ENCODE assay signal across 1 fruit fly cellular context in genomic region chrX:13384583-13385342, dm6.
TF ChIP-seq lines count a peak whose summit lies in the region.

Rbp1-like (minus strand) TSS chrX:13384877.
Tim9a (plus strand) TSS chrX:13385210.

TF ChIP-seq in whole organism, embryonic, 481 proteins besides CTCF, POLR2A, EP300 and RAD21 (continued from another document and continues in another):
- TF ChIP-seq CG14860 (GFP tag; IDR thresholded peaks at IDR 0.05; lab: Robert Waterston, UW; ENCODE audit: partially characterized antibody) (peak; percentile 69), wek (GFP tag; optimal IDR thresholded peaks at IDR 0.05; lab: Kevin White, UChicago) (no peak), her (GFP tag; optimal IDR thresholded peaks at IDR 0.05; lab: Kevin White, UChicago) (no peak), Dp (GFP tag; optimal IDR thresholded peaks at IDR 0.05; lab: Kevin White, UChicago) (peak; percentile 47), CG12769 (tag; optimal IDR thresholded peaks at IDR 0.05; lab: Kevin White, UChicago) (no peak), ind (GFP tag; optimal IDR thresholded peaks at IDR 0.05; lab: Kevin White, UChicago) (peak; percentile 26), Abd-B (GFP tag; optimal IDR thresholded peaks at IDR 0.05; lab: Kevin White, UChicago) (peak; percentile 19), CG2875 (GFP tag; optimal IDR thresholded peaks at IDR 0.05; lab: Kevin White, UChicago) (no peak), CG12219 (GFP tag; optimal IDR thresholded peaks at IDR 0.05; lab: Kevin White, UChicago) (no peak), gt (GFP tag; IDR thresholded peaks at IDR 0.05; lab: Robert Waterston, UW) (no peak), CG12744 (GFP tag; optimal IDR thresholded peaks at IDR 0.05; lab: Kevin White, UChicago) (no peak), CHES-1-like (GFP tag; optimal IDR thresholded peaks at IDR 0.05; lab: Kevin White, UChicago) (no peak), CG15269 (tag; optimal IDR thresholded peaks at IDR 0.05; lab: Kevin White, UChicago) (no peak), prd (optimal IDR thresholded peaks at IDR 0.05; lab: Kevin White, UChicago) (no peak), prd (GFP tag; IDR thresholded peaks at IDR 0.05; lab: Robert Waterston, UW) (0 out of 3 replicates have a peak, but pooled peaks have one; percentile 30), Adf1 (GFP tag; IDR thresholded peaks at IDR 0.05; lab: Robert Waterston, UW) (no peak), Blimp-1 (GFP tag; optimal IDR thresholded peaks at IDR 0.05; lab: Kevin White, UChicago) (no peak), CG17829 (tag; optimal IDR thresholded peaks at IDR 0.05; lab: Kevin White, UChicago) (peak; percentile 51), wdn (GFP tag; IDR thresholded peaks at IDR 0.05; lab: Robert Waterston, UW) (no peak), gsb-n (tag; optimal IDR thresholded peaks at IDR 0.05; lab: Kevin White, UChicago) (no peak), eve (GFP tag; optimal IDR thresholded peaks at IDR 0.05; lab: Kevin White, UChicago) (peak in 1 of 2 experiments; percentile 79), org-1 (GFP tag; optimal IDR thresholded peaks at IDR 0.05; lab: Kevin White, UChicago) (no peak), CG4820 (GFP tag; optimal IDR thresholded peaks at IDR 0.05; lab: Kevin White, UChicago) (peak; percentile 18), NFAT (GFP tag; IDR thresholded peaks at IDR 0.05; lab: Robert Waterston, UW) (no peak), Nf-YA (GFP tag; IDR thresholded peaks at IDR 0.05; lab: Robert Waterston, UW) (no peak), az2 (GFP tag; optimal IDR thresholded peaks at IDR 0.05; lab: Kevin White, UChicago) (no peak), CG31224 (GFP tag; IDR thresholded peaks at IDR 0.05; lab: Robert Waterston, UW) (no peak), lola (GFP tag; optimal IDR thresholded peaks at IDR 0.05; lab: Kevin White, UChicago) (peak in 1 of 3 experiments; percentile 36), onecut (GFP tag; IDR thresholded peaks at IDR 0.05; lab: Robert Waterston, UW) (no peak), CG15601 (tag; optimal IDR thresholded peaks at IDR 0.05; lab: Kevin White, UChicago) (peak; percentile 28), CG2712 (tag; optimal IDR thresholded peaks at IDR 0.05; lab: Kevin White, UChicago) (peak; percentile 54), fu2 (GFP tag; optimal IDR thresholded peaks at IDR 0.05; lab: Kevin White, UChicago) (no peak), sens (GFP tag; lab: Kevin White, UChicago) (peak; percentile 46), Oli (tag; optimal IDR thresholded peaks at IDR 0.05; lab: Kevin White, UChicago) (no peak), sr (GFP tag; IDR thresholded peaks at IDR 0.05; lab: Robert Waterston, UW) (no peak), ERR (GFP tag; optimal IDR thresholded peaks at IDR 0.05; lab: Kevin White, UChicago) (no peak), stwl (tag; optimal IDR thresholded peaks at IDR 0.05; lab: Kevin White, UChicago) (peak; percentile 65), gfzf (GFP tag; optimal IDR thresholded peaks at IDR 0.05; lab: Kevin White, UChicago) (no peak), CG11456 (GFP tag; IDR thresholded peaks at IDR 0.05; lab: Robert Waterston, UW) (no peak), CG30020 (tag; optimal IDR thresholded peaks at IDR 0.05; lab: Kevin White, UChicago) (peak; percentile 51), otp (GFP tag; IDR thresholded peaks at IDR 0.05; lab: Robert Waterston, UW) (no peak), CG16863 (GFP tag; optimal IDR thresholded peaks at IDR 0.05; lab: Kevin White, UChicago) (no peak), ewg (GFP tag; optimal IDR thresholded peaks at IDR 0.05; lab: Kevin White, UChicago) (no peak), CkIIα-i1 (GFP tag; IDR thresholded peaks at IDR 0.05; lab: Robert Waterston, UW) (no peak), p53 (GFP tag; optimal IDR thresholded peaks at IDR 0.05; lab: Kevin White, UChicago) (no peak), CG11247 (GFP tag; IDR thresholded peaks at IDR 0.05; lab: Robert Waterston, UW) (no peak), CG12659 (GFP tag; optimal IDR thresholded peaks at IDR 0.05; lab: Kevin White, UChicago) (peak; percentile 83), CG7745 (tag; optimal IDR thresholded peaks at IDR 0.05; lab: Kevin White, UChicago) (no peak), mirr (GFP tag; optimal IDR thresholded peaks at IDR 0.05; lab: Kevin White, UChicago) (no peak), CG6765 (GFP tag; optimal IDR thresholded peaks at IDR 0.05; lab: Kevin White, UChicago) (no peak), gce (GFP tag; IDR thresholded peaks at IDR 0.05; lab: Robert Waterston, UW) (no peak), ATbp (GFP tag; optimal IDR thresholded peaks at IDR 0.05; lab: Kevin White, UChicago) (no peak), CG4328 (GFP tag; optimal IDR thresholded peaks at IDR 0.05; lab: Kevin White, UChicago) (peak; percentile 22), CG8281 (tag; optimal IDR thresholded peaks at IDR 0.05; lab: Kevin White, UChicago) (no peak), Side (GFP tag; optimal IDR thresholded peaks at IDR 0.05; lab: Kevin White, UChicago) (no peak), CG12391 (tag; optimal IDR thresholded peaks at IDR 0.05; lab: Kevin White, UChicago) (peak; percentile 66), CG9797 (GFP tag; optimal IDR thresholded peaks at IDR 0.05; lab: Kevin White, UChicago) (peak; percentile 39), CG13624 (GFP tag; optimal IDR thresholded peaks at IDR 0.05; lab: Kevin White, UChicago) (no peak), D19A (tag; optimal IDR thresholded peaks at IDR 0.05; lab: Kevin White, UChicago) (no peak), MBD-R2 (GFP tag; IDR thresholded peaks at IDR 0.05; lab: Robert Waterston, UW) (peak; percentile 24; the same call in 1 of the 2 replicates), CG13424 (tag; optimal IDR thresholded peaks at IDR 0.05; lab: Kevin White, UChicago) (peak; percentile 30), CG31441 (GFP tag; IDR thresholded peaks at IDR 0.05; lab: Robert Waterston, UW) (peak; percentile 37; the same call in 1 of the 2 replicates), CG8478 (optimal IDR thresholded peaks at IDR 0.05; lab: Kevin White, UChicago) (no peak), h (optimal IDR thresholded peaks at IDR 0.05; lab: Kevin White, UChicago) (no peak), Dek (tag; optimal IDR thresholded peaks at IDR 0.05; lab: Kevin White, UChicago) (peak; percentile 37), Hand (GFP tag; optimal IDR thresholded peaks at IDR 0.05; lab: Kevin White, UChicago) (no peak), CG31365 (tag; optimal IDR thresholded peaks at IDR 0.05; lab: Kevin White, UChicago) (no peak), Xbp1 (GFP tag; optimal IDR thresholded peaks at IDR 0.05; lab: Kevin White, UChicago) (peak; percentile 30), CG10274 (GFP tag; optimal IDR thresholded peaks at IDR 0.05; lab: Kevin White, UChicago) (no peak), CG1024 (GFP tag; IDR thresholded peaks at IDR 0.05; lab: Robert Waterston, UW) (no peak), ac (GFP tag; optimal IDR thresholded peaks at IDR 0.05; lab: Kevin White, UChicago) (no peak), CG2116 (GFP tag; optimal IDR thresholded peaks at IDR 0.05; lab: Kevin White, UChicago) (peak; percentile 81), Doc2 (GFP tag; IDR thresholded peaks at IDR 0.05; lab: Robert Waterston, UW) (no peak), CG9727 (GFP tag; optimal IDR thresholded peaks at IDR 0.05; lab: Kevin White, UChicago) (peak; percentile 30), Lhr (GFP tag; optimal IDR thresholded peaks at IDR 0.05; lab: Kevin White, UChicago) (peak; percentile 39), aop (GFP tag; IDR thresholded peaks at IDR 0.05; lab: Robert Waterston, UW) (no peak), D (optimal IDR thresholded peaks at IDR 0.05; lab: Kevin White, UChicago) (no peak), D (GFP tag; optimal IDR thresholded peaks at IDR 0.05; lab: Kevin White, UChicago) (no peak), Nf-YC (tag; optimal IDR thresholded peaks at IDR 0.05; lab: Kevin White, UChicago) (peak; percentile 82), D19B (GFP tag; optimal IDR thresholded peaks at IDR 0.05; lab: Kevin White, UChicago) (no peak), Max (GFP tag; optimal IDR thresholded peaks at IDR 0.05; lab: Kevin White, UChicago) (peak; percentile 39), emc (GFP tag; optimal IDR thresholded peaks at IDR 0.05; lab: Kevin White, UChicago) (no peak), CG1233 (GFP tag; optimal IDR thresholded peaks at IDR 0.05; lab: Kevin White, UChicago) (peak; percentile 43), Hr78 (GFP tag; optimal IDR thresholded peaks at IDR 0.05; lab: Kevin White, UChicago) (no peak), CG4360 (GFP tag; IDR thresholded peaks at IDR 0.05; lab: Robert Waterston, UW) (no peak), pfk (GFP tag; optimal IDR thresholded peaks at IDR 0.05; lab: Kevin White, UChicago) (no peak), knrl (GFP tag; IDR thresholded peaks at IDR 0.05; lab: Robert Waterston, UW; ENCODE audit: partially characterized antibody) (peak; percentile 79), CG13287 (GFP tag; IDR thresholded peaks at IDR 0.05; lab: Robert Waterston, UW; ENCODE audit: partially characterized antibody) (peak; percentile 81), CG16813 (GFP tag; IDR thresholded peaks at IDR 0.05; lab: Robert Waterston, UW; ENCODE audit: partially characterized antibody) (peak; percentile 81), grn (GFP tag; optimal IDR thresholded peaks at IDR 0.05; lab: Kevin White, UChicago) (no peak), vfl (GFP tag; optimal IDR thresholded peaks at IDR 0.05; lab: Kevin White, UChicago) (no peak), CG17361 (GFP tag; IDR thresholded peaks at IDR 0.05; lab: Robert Waterston, UW) (peak; percentile 61; the same call in 1 of the 3 replicates), BEAF-32 (GFP tag; optimal IDR thresholded peaks at IDR 0.05; lab: Kevin White, UChicago) (peak; percentile 91), CG16779 (GFP tag; IDR thresholded peaks at IDR 0.05; lab: Robert Waterston, UW) (no peak), eyg (GFP tag; optimal IDR thresholded peaks at IDR 0.05; lab: Kevin White, UChicago) (no peak), CG8388 (GFP tag; optimal IDR thresholded peaks at IDR 0.05; lab: Kevin White, UChicago) (no peak), gsb (GFP tag; IDR thresholded peaks at IDR 0.05; lab: Robert Waterston, UW) (no peak), CG7556 (GFP tag; optimal IDR thresholded peaks at IDR 0.05; lab: Kevin White, UChicago) (peak; percentile 41), H15 (GFP tag; IDR thresholded peaks at IDR 0.05; lab: Robert Waterston, UW) (no peak), disco-r (GFP tag; optimal IDR thresholded peaks at IDR 0.05; lab: Kevin White, UChicago) (no peak), sna (GFP tag; IDR thresholded peaks at IDR 0.05; lab: Robert Waterston, UW; ENCODE audit: partially characterized antibody) (peak; percentile 62; the same call in 1 of the 2 replicates), CG3995 (GFP tag; optimal IDR thresholded peaks at IDR 0.05; lab: Kevin White, UChicago) (peak; percentile 74), CG14441 (GFP tag; IDR thresholded peaks at IDR 0.05; lab: Robert Waterston, UW) (no peak), Hsf (GFP tag; optimal IDR thresholded peaks at IDR 0.05; lab: Kevin White, UChicago) (peak; percentile 9), Sry-δ (GFP tag; optimal IDR thresholded peaks at IDR 0.05; lab: Kevin White, UChicago) (peak; percentile 52), dan (GFP tag; IDR thresholded peaks at IDR 0.05; lab: Robert Waterston, UW) (no peak), CG1647 (GFP tag; optimal IDR thresholded peaks at IDR 0.05; lab: Kevin White, UChicago) (no peak), ro (GFP tag; IDR thresholded peaks at IDR 0.05; lab: Robert Waterston, UW) (no peak), Sry-β (GFP tag; optimal IDR thresholded peaks at IDR 0.05; lab: Kevin White, UChicago) (no peak), kni (GFP tag; optimal IDR thresholded peaks at IDR 0.05; lab: Kevin White, UChicago) (no peak), tna (GFP tag; IDR thresholded peaks at IDR 0.05; lab: Robert Waterston, UW; ENCODE audit: partially characterized antibody) (peak; percentile 43; the same call in 1 of the 2 replicates), CG12155 (GFP tag; optimal IDR thresholded peaks at IDR 0.05; lab: Kevin White, UChicago) (peak; percentile 54), Dad (GFP tag; optimal IDR thresholded peaks at IDR 0.05; lab: Kevin White, UChicago) (no peak), sob (GFP tag; IDR thresholded peaks at IDR 0.05; lab: Robert Waterston, UW) (no peak), CG8359 (GFP tag; optimal IDR thresholded peaks at IDR 0.05; lab: Kevin White, UChicago; ENCODE audit: borderline replicate concordance) (no peak), C15 (GFP tag; IDR thresholded peaks at IDR 0.05; lab: Robert Waterston, UW) (no peak), ap (GFP tag; IDR thresholded peaks at IDR 0.05; lab: Robert Waterston, UW) (no peak), HLHmδ (GFP tag; optimal IDR thresholded peaks at IDR 0.05; lab: Kevin White, UChicago) (no peak), NC2β (GFP tag; optimal IDR thresholded peaks at IDR 0.05; lab: Kevin White, UChicago) (no peak), scrt (GFP tag; optimal IDR thresholded peaks at IDR 0.05; lab: Kevin White, UChicago) (no peak), CG17328 (GFP tag; IDR thresholded peaks at IDR 0.05; lab: Robert Waterston, UW) (no peak), HLH4C (GFP tag; IDR thresholded peaks at IDR 0.05; lab: Robert Waterston, UW; ENCODE audit: partially characterized antibody) (peak; percentile 72), pb (GFP tag; optimal IDR thresholded peaks at IDR 0.05; lab: Kevin White, UChicago) (no peak), HLH54F (GFP tag; optimal IDR thresholded peaks at IDR 0.05; lab: Kevin White, UChicago) (no peak), Asciz (GFP tag; optimal IDR thresholded peaks at IDR 0.05; lab: Kevin White, UChicago) (no peak), ranshi (GFP tag; IDR thresholded peaks at IDR 0.05; lab: Robert Waterston, UW) (0 out of 2 replicates have a peak, but pooled peaks have one; percentile 12), vvl (GFP tag; IDR thresholded peaks at IDR 0.05; lab: Robert Waterston, UW) (no peak), nerfin-2 (GFP tag; IDR thresholded peaks at IDR 0.05; lab: Robert Waterston, UW; ENCODE audit: partially characterized antibody) (peak; percentile 56; the same call in 1 of the 2 replicates), chm (GFP tag; IDR thresholded peaks at IDR 0.05; lab: Robert Waterston, UW) (no peak), tx (GFP tag; optimal IDR thresholded peaks at IDR 0.05; lab: Kevin White, UChicago) (no peak), CG6175 (GFP tag; IDR thresholded peaks at IDR 0.05; lab: Robert Waterston, UW) (no peak), CG5180 (GFP tag; optimal IDR thresholded peaks at IDR 0.05; lab: Kevin White, UChicago) (no peak), CrebB (tag; optimal IDR thresholded peaks at IDR 0.05; lab: Kevin White, UChicago) (no peak), CG13123 (GFP tag; optimal IDR thresholded peaks at IDR 0.05; lab: Kevin White, UChicago) (no peak), Ets65A (GFP tag; lab: Kevin White, UChicago) (peak; percentile 41), MTF-1 (GFP tag; optimal IDR thresholded peaks at IDR 0.05; lab: Kevin White, UChicago; ENCODE audit: borderline replicate concordance) (no peak)
